Worm (Caenorhabditis elegans): ENCODE results near the gene grl-29.
"Not testable (repeated sequence)": the region's sequence is repeated elsewhere in the genome, so short reads cannot be mapped to it uniquely, and the experiment has no call there.

The grl-29 gene

ce11 chrV:3554869-3555268, at the start of gene grl-29:
TSS of gene grl-29 (minus strand) at chrV:3555236.
- TF ChIP-seq ztf-23 (GFP tag; IDR thresholded peaks at IDR 0.05) (0 out of 2 replicates have a peak, but pooled peaks have one; percentile 19), klf-2 (GFP tag; conservative IDR thresholded peaks at IDR 0.05) (no peak)

- TF ChIP-seq ref-1 (GFP tag; conservative IDR thresholded peaks at IDR 0.05) (no peak), med-1 (GFP tag; optimal IDR thresholded peaks at IDR 0.05; ENCODE audit: insufficient read depth) (no peak), ztf-29 (GFP tag; IDR thresholded peaks at IDR 0.05) (no peak), T22C8.4 (GFP tag; IDR thresholded peaks at IDR 0.05) (no peak), ztf-23 (GFP tag; IDR thresholded peaks at IDR 0.05) (no peak), flt-1 (GFP tag; IDR thresholded peaks at IDR 0.05) (no peak), cog-1 (tag; optimal IDR thresholded peaks at IDR 0.05) (no peak), tab-1 (GFP tag; IDR thresholded peaks at IDR 0.05) (no peak), klf-2 (GFP tag; conservative IDR thresholded peaks at IDR 0.05) (no peak)
These were observed 45.5 kb upstream of the grl-29 start, which contains the start of gene T22F3.7 for ce11 chrV:3600570-3600969. TSS of gene T22F3.7 (minus strand) at chrV:3600670.

ce11 chrV:3597052-3597451, 42.0 kb upstream of the grl-29 start, which contains the start of gene srh-212:
TSS of gene srh-212 (minus strand) at chrV:3597152.
- not testable (repeated sequence) for TF ChIP-seq klf-2 (GFP tag; conservative IDR thresholded peaks at IDR 0.05); cog-1 (tag; optimal IDR thresholded peaks at IDR 0.05); T22C8.4 (GFP tag; IDR thresholded peaks at IDR 0.05)

ce11 chrV:3594936-3595335, 39.9 kb upstream of the grl-29 start, which contains the start of gene srh-213:
TSS of gene srh-213 (minus strand) at chrV:3595036.
- TF ChIP-seq med-1 (GFP tag; optimal IDR thresholded peaks at IDR 0.05; ENCODE audit: insufficient read depth), result no peak
- TF ChIP-seq tab-1 (GFP tag; IDR thresholded peaks at IDR 0.05), result no peak
- no peak for TF ChIP-seq klf-2 (GFP tag; conservative IDR thresholded peaks at IDR 0.05)
- TF ChIP-seq T22C8.4 (GFP tag; IDR thresholded peaks at IDR 0.05), result no peak
- TF ChIP-seq ztf-23 (GFP tag; IDR thresholded peaks at IDR 0.05), result no peak
- TF ChIP-seq cog-1 (tag; optimal IDR thresholded peaks at IDR 0.05), result no peak
- no peak for TF ChIP-seq ref-1 (GFP tag; conservative IDR thresholded peaks at IDR 0.05)
- no peak for TF ChIP-seq flt-1 (GFP tag; IDR thresholded peaks at IDR 0.05)
- no peak for TF ChIP-seq ztf-29 (GFP tag; IDR thresholded peaks at IDR 0.05)

- TF ChIP-seq cog-1 (tag; optimal IDR thresholded peaks at IDR 0.05), result no peak
- no peak for TF ChIP-seq tab-1 (GFP tag; IDR thresholded peaks at IDR 0.05)
- TF ChIP-seq ref-1 (GFP tag; conservative IDR thresholded peaks at IDR 0.05), result no peak
- TF ChIP-seq med-1 (GFP tag; optimal IDR thresholded peaks at IDR 0.05; ENCODE audit: insufficient read depth), result no peak
These were observed 37.1 kb upstream of the grl-29 start, which contains the start of gene T22F3.12 for ce11 chrV:3592099-3592498. TSS of gene T22F3.12 (minus strand) at chrV:3592199.

ce11 chrV:3588223-3588622, 33.2 kb upstream of the grl-29 start:
- TF ChIP-seq ztf-23 (GFP tag; IDR thresholded peaks at IDR 0.05), result no peak

- TF ChIP-seq T22C8.4 (GFP tag; IDR thresholded peaks at IDR 0.05) (0 out of 2 replicates have a peak, but pooled peaks have one; percentile 15), flt-1 (GFP tag; IDR thresholded peaks at IDR 0.05) (peak; percentile 74), ztf-29 (GFP tag; IDR thresholded peaks at IDR 0.05) (peak; percentile 49; the same call in 1 of the 2 replicates), ztf-23 (GFP tag; IDR thresholded peaks at IDR 0.05) (peak; percentile 76), ref-1 (GFP tag; conservative IDR thresholded peaks at IDR 0.05) (no peak), cog-1 (tag; optimal IDR thresholded peaks at IDR 0.05) (no peak), med-1 (GFP tag; optimal IDR thresholded peaks at IDR 0.05; ENCODE audit: insufficient read depth) (peak; percentile 66), klf-2 (GFP tag; conservative IDR thresholded peaks at IDR 0.05) (0 out of 2 replicates have a peak, but pooled peaks have one; percentile 57), tab-1 (GFP tag; IDR thresholded peaks at IDR 0.05) (peak; percentile 81; the same call in 1 of the 2 replicates)
These were observed 32.6 kb upstream of the grl-29 start for ce11 chrV:3587633-3588032.

ce11 chrV:3586014-3586689, 31.1 kb upstream of the grl-29 start, which contains the start of the genes rpl-11.1 and T22F3.2:
TSS of gene rpl-11.1 (minus strand) at chrV:3586064.
TSS of gene T22F3.2 (plus strand) at chrV:3586639.
- TF ChIP-seq ref-1 (GFP tag; conservative IDR thresholded peaks at IDR 0.05) (no peak), ztf-23 (GFP tag; IDR thresholded peaks at IDR 0.05) (no peak), cog-1 (tag; optimal IDR thresholded peaks at IDR 0.05) (no peak), T22C8.4 (GFP tag; IDR thresholded peaks at IDR 0.05) (no peak), flt-1 (GFP tag; IDR thresholded peaks at IDR 0.05) (no peak), klf-2 (GFP tag; conservative IDR thresholded peaks at IDR 0.05) (no peak), ztf-29 (GFP tag; IDR thresholded peaks at IDR 0.05) (no peak), med-1 (GFP tag; optimal IDR thresholded peaks at IDR 0.05; ENCODE audit: insufficient read depth) (no peak), tab-1 (GFP tag; IDR thresholded peaks at IDR 0.05) (no peak)

ce11 chrV:3585011-3585410, 30.0 kb upstream of the grl-29 start:
- no peak for TF ChIP-seq med-1 (GFP tag; optimal IDR thresholded peaks at IDR 0.05; ENCODE audit: insufficient read depth)
- TF ChIP-seq cog-1 (tag; optimal IDR thresholded peaks at IDR 0.05), result no peak
- no peak for TF ChIP-seq klf-2 (GFP tag; conservative IDR thresholded peaks at IDR 0.05)
- no peak for TF ChIP-seq flt-1 (GFP tag; IDR thresholded peaks at IDR 0.05)
- no peak for TF ChIP-seq ztf-23 (GFP tag; IDR thresholded peaks at IDR 0.05)
- TF ChIP-seq tab-1 (GFP tag; IDR thresholded peaks at IDR 0.05), result no peak
- no peak for TF ChIP-seq ref-1 (GFP tag; conservative IDR thresholded peaks at IDR 0.05)
- TF ChIP-seq ztf-29 (GFP tag; IDR thresholded peaks at IDR 0.05), result no peak
- TF ChIP-seq T22C8.4 (GFP tag; IDR thresholded peaks at IDR 0.05), result no peak

- TF ChIP-seq T22C8.4 (GFP tag; IDR thresholded peaks at IDR 0.05) (no peak), ztf-29 (GFP tag; IDR thresholded peaks at IDR 0.05) (no peak), flt-1 (GFP tag; IDR thresholded peaks at IDR 0.05) (no peak)
These were observed 28.6 kb upstream of the grl-29 start for ce11 chrV:3583622-3584021.

All from whole organism, midembryonic.